Worm (Caenorhabditis elegans): Measurements from ENCODE around the gene F52D10.4.

The F52D10.4 gene

ce11 chrX:11662557-11662956 is 45.3 kb downstream of the F52D10.4 start:
- TF ChIP-seq snpc-4 (tag; optimal IDR thresholded peaks at IDR 0.05) (no peak), nhr-28 (tag; optimal IDR thresholded peaks at IDR 0.05) (peak; percentile 9), ZK337.2 (GFP tag; IDR thresholded peaks at IDR 0.05) (no peak), nhr-76 (tag; optimal IDR thresholded peaks at IDR 0.05) (no peak), madf-5 (GFP tag; IDR thresholded peaks at IDR 0.05) (no peak), daf-16 (GFP tag; optimal IDR thresholded peaks at IDR 0.05) (no peak), daf-16 (tag; optimal IDR thresholded peaks at IDR 0.05) (no peak), zip-2 (tag; optimal IDR thresholded peaks at IDR 0.05) (no peak), dpl-1 (GFP tag; optimal IDR thresholded peaks at IDR 0.05) (peak; percentile 65), egl-43 (GFP tag; IDR thresholded peaks at IDR 0.05) (no peak), dmd-6 (GFP tag; IDR thresholded peaks at IDR 0.05) (no peak), mes-2 (tag; optimal IDR thresholded peaks at IDR 0.05; ENCODE audit: poor library complexity, severe bottlenecking) (peak; percentile 5), ceh-20 (GFP tag; IDR thresholded peaks at IDR 0.05) (no peak), ceh-32 (tag; optimal IDR thresholded peaks at IDR 0.05; ENCODE audit: poor library complexity) (no peak), unc-39 (tag; optimal IDR thresholded peaks at IDR 0.05) (no peak), zag-1 (tag; optimal IDR thresholded peaks at IDR 0.05) (no peak), egl-27 (tag; optimal IDR thresholded peaks at IDR 0.05) (no peak), aha-1 (tag) (no peak), Y5F2A.4 (GFP tag; optimal IDR thresholded peaks at IDR 0.05) (no peak), attf-4 (tag; optimal IDR thresholded peaks at IDR 0.05) (no peak), mxl-3 (GFP tag; optimal IDR thresholded peaks at IDR 0.05) (no peak), dve-1 (tag; optimal IDR thresholded peaks at IDR 0.05; ENCODE audit: insufficient read depth) (peak; percentile 52), lsy-2 (tag; optimal IDR thresholded peaks at IDR 0.05) (no peak), snpc-1.2 (GFP tag; IDR thresholded peaks at IDR 0.05) (no peak), lin-1 (GFP tag; IDR thresholded peaks at IDR 0.05) (no peak), nhr-11 (tag; optimal IDR thresholded peaks at IDR 0.05) (no peak), madf-9 (GFP tag; conservative IDR thresholded peaks at IDR 0.05) (no peak), unc-130 (GFP tag; optimal IDR thresholded peaks at IDR 0.05) (no peak), nhr-48 (tag; optimal IDR thresholded peaks at IDR 0.05) (no peak), nhr-77 (tag; optimal IDR thresholded peaks at IDR 0.05) (no peak), dmd-9 (GFP tag; IDR thresholded peaks at IDR 0.05) (no peak), daf-19 (GFP tag; conservative IDR thresholded peaks at IDR 0.05) (no peak), ces-1 (GFP tag; optimal IDR thresholded peaks at IDR 0.05) (no peak), ctbp-1 (GFP tag; IDR thresholded peaks at IDR 0.05) (no peak), nhr-6 (tag; optimal IDR thresholded peaks at IDR 0.05) (no peak)

- TF ChIP-seq daf-16 (GFP tag; optimal IDR thresholded peaks at IDR 0.05) (no peak), daf-16 (tag; optimal IDR thresholded peaks at IDR 0.05) (peak; percentile 52), dve-1 (tag; optimal IDR thresholded peaks at IDR 0.05; ENCODE audit: insufficient read depth) (peak; percentile 8), nhr-111 (GFP tag; optimal IDR thresholded peaks at IDR 0.05) (no peak), zip-2 (tag; optimal IDR thresholded peaks at IDR 0.05) (no peak), mes-2 (tag; optimal IDR thresholded peaks at IDR 0.05; ENCODE audit: poor library complexity, severe bottlenecking) (peak; percentile 9), aha-1 (tag) (peak; percentile 53), pha-4 (GFP tag; IDR thresholded peaks at IDR 0.05) (no peak), pha-4 (tag; optimal IDR thresholded peaks at IDR 0.05) (peak; percentile 62), R02D3.7 (tag; optimal IDR thresholded peaks at IDR 0.05) (no peak), cey-2 (tag; optimal IDR thresholded peaks at IDR 0.05; ENCODE audit: borderline replicate concordance, insufficient read depth) (no peak), lin-39 (tag; optimal IDR thresholded peaks at IDR 0.05) (no peak)
These were observed 46.9 kb downstream of the F52D10.4 start for ce11 chrX:11664184-11664583.
